Worm (Caenorhabditis elegans) whole organism, L3 larva: ENCODE data around the gene T20G5.13.
A peak's percentile ranks its signal among the peaks of the same experiment; 100 is the strongest.

Experiments used
- aly-2 ChIP-seq: fragments of 150-350 bp; optimal IDR thresholded peaks from 2 replicates; lab custom pipeline; 2014; ENCODE audit warnings: missing biosample characterization, missing genetic modification characterization
- ceh-82 ChIP-seq: fragments of 150-350 bp; optimal IDR thresholded peaks from 2 replicates; lab custom pipeline; 2014; ENCODE audit warnings: missing biosample characterization, missing genetic modification characterization
- daf-12 ChIP-seq: fragments of 150-350 bp; optimal IDR thresholded peaks from 2 replicates; lab custom pipeline; 2014; ENCODE audit warnings: missing biosample characterization, missing genetic modification reagents, missing genetic modification characterization
- hmg-11 ChIP-seq: sonication (generic microtip); optimal IDR thresholded peaks from 2 replicates; lab custom pipeline; 2016; ENCODE audit warnings: missing genetic modification characterization, missing compliant biosample characterization
- lin-15B ChIP-seq: fragments of 150-350 bp; optimal IDR thresholded peaks from 2 replicates; lab custom pipeline; 2014; ENCODE audit warnings: missing biosample characterization, missing genetic modification characterization
- lin-39 ChIP-seq: fragments of 150-350 bp; optimal IDR thresholded peaks from 2 replicates; lab custom pipeline; 2018; ENCODE audit warnings: missing biosample characterization, missing genetic modification reagents, missing genetic modification characterization
- nhr-237 ChIP-seq: fragments of 150-350 bp; optimal IDR thresholded peaks from 2 replicates; lab custom pipeline; 2014; ENCODE audit warnings: missing biosample characterization, missing genetic modification characterization
- nhr-67 ChIP-seq: fragments of 150-350 bp; optimal IDR thresholded peaks from 2 replicates; lab custom pipeline; 2014; ENCODE audit warnings: missing biosample characterization, missing genetic modification characterization
- pha-4 ChIP-seq: fragments of 150-350 bp; optimal IDR thresholded peaks from 2 replicates; lab custom pipeline; 2014; ENCODE audit warnings: missing biosample characterization, missing genetic modification reagents, missing genetic modification characterization
- pqm-1 ChIP-seq: fragments of 150-350 bp; optimal IDR thresholded peaks from 2 replicates; lab custom pipeline; 2017; ENCODE audit warnings: missing biosample characterization, missing genetic modification characterization, inconsistent platforms
- unc-39 ChIP-seq: sonication (generic microtip); optimal IDR thresholded peaks from 4 replicates; lab custom pipeline; 2017; ENCODE audit warnings: missing biosample characterization, missing genetic modification characterization
- unc-62 ChIP-seq: fragments of 150-350 bp; sonication (generic microtip); optimal IDR thresholded peaks from 4 replicates; lab custom pipeline; 2014; ENCODE audit warnings: missing biosample characterization, missing genetic modification reagents, missing genetic modification characterization

ce11 chrIII:10187840-10188239 lies 13.3 kb downstream of the T20G5.13 start:
- TF ChIP-seq ceh-82 (tag; lab: Kevin White, UChicago): no peak
- peak; percentile 37 for TF ChIP-seq hmg-11 (tag; lab: Kevin White, UChicago)
- no peak for TF ChIP-seq nhr-67
- TF ChIP-seq nhr-237 (tag; lab: Kevin White, UChicago): no peak
- TF ChIP-seq unc-62 (GFP tag; lab: Kevin White, UChicago): no peak
- TF ChIP-seq pha-4: no peak
- TF ChIP-seq lin-39: peak; percentile 50
- no peak for TF ChIP-seq daf-12 (tag; lab: Kevin White, UChicago)
- no peak for TF ChIP-seq unc-39 (tag; lab: Kevin White, UChicago)
- TF ChIP-seq lin-15B (tag; lab: Kevin White, UChicago): peak; percentile 19
- TF ChIP-seq aly-2 (tag; lab: Kevin White, UChicago): no peak
- TF ChIP-seq pqm-1 (tag; lab: Kevin White, UChicago): no peak
